Worm (Caenorhabditis elegans) whole organism, L2 larva: ENCODE data around the gene srdh-1.

ENCODE experiments used
- aly-2 ChIP-seq: fragments of 150-350 bp; optimal IDR thresholded peaks from 2 replicates; lab custom pipeline; 2014; ENCODE audit warnings: missing biosample characterization, missing genetic modification characterization
- ama-1 ChIP-seq: fragments of 150-350 bp; optimal IDR thresholded peaks from 2 replicates; lab custom pipeline; 2018; ENCODE audit warnings: inconsistent platforms
- ceh-82 ChIP-seq: fragments of 150-350 bp; optimal IDR thresholded peaks from 2 replicates; lab custom pipeline; 2014; ENCODE audit warnings: missing biosample characterization, missing genetic modification characterization
- egl-27 ChIP-seq: sonication (generic microtip); optimal IDR thresholded peaks from 3 replicates; lab custom pipeline; 2017; ENCODE audit warnings: missing biosample characterization, missing genetic modification reagents, missing genetic modification characterization
- elt-1 ChIP-seq: fragments of 150-350 bp; optimal IDR thresholded peaks from 2 replicates; lab custom pipeline; 2014; ENCODE audit warnings: missing biosample characterization, missing genetic modification characterization
- lin-39 ChIP-seq: fragments of 150-350 bp; optimal IDR thresholded peaks from 2 replicates; lab custom pipeline; 2014; ENCODE audit warnings: missing biosample characterization, missing genetic modification reagents, missing genetic modification characterization
- nhr-11 ChIP-seq: fragments of 150-350 bp; optimal IDR thresholded peaks from 2 replicates; lab custom pipeline; 2014; ENCODE audit warnings: missing biosample characterization, missing genetic modification characterization
- nhr-12 ChIP-seq: fragments of 150-350 bp; optimal IDR thresholded peaks from 2 replicates; lab custom pipeline; 2014; ENCODE audit warnings: missing biosample characterization, missing genetic modification characterization
- sma-3 ChIP-seq: sonication (generic microtip); optimal IDR thresholded peaks from 2 replicates; lab custom pipeline; 2016; ENCODE audit warnings: missing genetic modification reagents, missing genetic modification characterization, missing compliant biosample characterization
- unc-39 ChIP-seq: fragments of 150-350 bp; optimal IDR thresholded peaks from 2 replicates; lab custom pipeline; 2014; ENCODE audit warnings: missing biosample characterization, missing genetic modification characterization
- zag-1 ChIP-seq: fragments of 150-350 bp; optimal IDR thresholded peaks from 2 replicates; lab custom pipeline; 2014; ENCODE audit warnings: missing biosample characterization, missing genetic modification characterization
- ztf-4 ChIP-seq: fragments of 150-350 bp; optimal IDR thresholded peaks from 2 replicates; lab custom pipeline; 2014; ENCODE audit warnings: missing biosample characterization, missing genetic modification characterization

DNA sequence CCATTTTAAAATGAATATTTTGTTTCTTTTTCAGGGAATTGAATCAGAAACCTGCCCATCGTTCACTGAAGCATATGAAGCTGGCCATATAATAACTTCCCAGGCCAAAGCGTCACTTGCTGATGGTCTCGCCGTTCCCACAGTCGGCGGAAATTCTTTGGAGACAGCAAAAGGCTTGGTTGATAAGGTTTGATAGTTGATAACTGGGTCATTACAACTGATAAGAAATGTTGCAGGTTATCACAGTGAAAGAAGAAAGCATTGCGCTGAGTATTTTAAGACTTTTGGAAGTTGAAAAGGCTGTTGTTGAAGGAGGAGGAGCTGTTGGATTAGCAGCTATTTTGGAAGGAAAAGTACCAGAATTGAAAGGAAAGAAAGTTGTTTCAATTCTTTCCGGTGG lies 2.1 kb downstream of the srdh-1 start:
- TF ChIP-seq lin-39 (tag; lab: Kevin White, UChicago) (no peak), unc-39 (tag; lab: Kevin White, UChicago) (no peak), egl-27 (no peak), ceh-82 (no peak), aly-2 (tag; lab: Kevin White, UChicago) (no peak), elt-1 (no peak), nhr-11 (no peak), zag-1 (no peak), sma-3 (no peak), nhr-12 (tag; lab: Kevin White, UChicago) (no peak), ama-1 (lab: Kevin White, UChicago) (no peak), ztf-4 (tag; lab: Kevin White, UChicago) (no peak)
